Worm (Caenorhabditis elegans) whole organism, L2 larva: ENCODE data around the gene M05D6.8.
A peak's percentile ranks its signal among the peaks of the same experiment; 100 is the strongest.

Source experiments
- C34F6.9 ChIP-seq: fragments of 150-350 bp; optimal IDR thresholded peaks from 2 replicates; lab custom pipeline; 2014; ENCODE audit warnings: missing biosample characterization, missing genetic modification characterization
- F13H6.1 ChIP-seq: sonication (generic microtip); optimal IDR thresholded peaks from 2 replicates; lab custom pipeline; 2016; ENCODE audit warnings: missing genetic modification characterization, missing compliant biosample characterization
- Y55F3AM.14 ChIP-seq: fragments of 200-800 bp; sonication (Bioruptor generic); optimal IDR thresholded peaks from 2 replicates; lab custom pipeline; 2018; ENCODE audit warnings: mild to moderate bottlenecking, missing genetic modification characterization, missing compliant biosample characterization
- ZK546.5 ChIP-seq: sonication (generic microtip); optimal IDR thresholded peaks from 2 replicates; lab custom pipeline; 2017; ENCODE audit warnings: missing biosample characterization, missing genetic modification characterization
- alr-1 ChIP-seq: fragments of 150-350 bp; optimal IDR thresholded peaks from 2 replicates; lab custom pipeline; 2014; ENCODE audit warnings: missing biosample characterization, missing genetic modification characterization
- aly-2 ChIP-seq: fragments of 150-350 bp; optimal IDR thresholded peaks from 2 replicates; lab custom pipeline; 2014; ENCODE audit warnings: missing biosample characterization, missing genetic modification characterization
- blmp-1 ChIP-seq: sonication (generic microtip); optimal IDR thresholded peaks from 2 replicates; lab custom pipeline; 2017; ENCODE audit warnings: missing genetic modification characterization, mild to moderate bottlenecking, missing compliant biosample characterization, antibody characterized with exemption, moderate library complexity; ENCODE audit not compliant: insufficient read depth
- ceh-82 ChIP-seq: fragments of 150-350 bp; optimal IDR thresholded peaks from 2 replicates; lab custom pipeline; 2014; ENCODE audit warnings: missing biosample characterization, missing genetic modification characterization
- crh-2 ChIP-seq: sonication (generic microtip); optimal IDR thresholded peaks from 2 replicates; lab custom pipeline; 2017; ENCODE audit warnings: missing biosample characterization, missing genetic modification characterization
- dmd-4 ChIP-seq: sonication (generic microtip); optimal IDR thresholded peaks from 2 replicates; lab custom pipeline; 2017; ENCODE audit warnings: missing biosample characterization, missing genetic modification characterization
- egl-27 ChIP-seq: sonication (generic microtip); optimal IDR thresholded peaks from 3 replicates; lab custom pipeline; 2017; ENCODE audit warnings: missing biosample characterization, missing genetic modification reagents, missing genetic modification characterization
- elt-3 ChIP-seq: sonication (generic microtip); optimal IDR thresholded peaks from 2 replicates; lab custom pipeline; 2017; ENCODE audit warnings: missing biosample characterization, missing genetic modification characterization
- fos-1 ChIP-seq: fragments of 150-350 bp; optimal IDR thresholded peaks from 2 replicates; lab custom pipeline; 2014; ENCODE audit warnings: missing biosample characterization, missing genetic modification characterization
- gmeb-1 ChIP-seq: fragments of 150-350 bp; optimal IDR thresholded peaks from 2 replicates; lab custom pipeline; 2014; ENCODE audit warnings: missing biosample characterization, missing genetic modification characterization
- lin-11 ChIP-seq: fragments of 150-350 bp; sonication (generic microtip); optimal IDR thresholded peaks from 2 replicates; lab custom pipeline; 2014; ENCODE audit warnings: missing biosample characterization, missing genetic modification characterization, inconsistent platforms, mixed read lengths
- lsy-2 ChIP-seq, 2 experiments: fragments of 150-350 bp in 1 of 2; sonication (generic microtip) in 1 of 2; optimal IDR thresholded peaks; 2 replicates each; lab custom pipeline; 2014 to 2017; ENCODE audit warnings: missing biosample characterization in 2 of 2, missing genetic modification characterization in 2 of 2
- mdl-1 ChIP-seq, 2 experiments: fragments of 150-350 bp in 1 of 2; sonication (generic microtip) in 1 of 2; optimal IDR thresholded peaks; 2 replicates each; lab custom pipeline; 2017; ENCODE audit warnings: missing biosample characterization in 2 of 2, missing genetic modification characterization in 2 of 2
- nhr-10 ChIP-seq: sonication (generic microtip); optimal IDR thresholded peaks from 2 replicates; lab custom pipeline; 2017; ENCODE audit warnings: missing biosample characterization, missing genetic modification characterization
- nhr-11 ChIP-seq: fragments of 150-350 bp; optimal IDR thresholded peaks from 2 replicates; lab custom pipeline; 2014; ENCODE audit warnings: missing biosample characterization, missing genetic modification characterization
- nhr-129 ChIP-seq: fragments of 150-350 bp; optimal IDR thresholded peaks from 2 replicates; lab custom pipeline; 2014; ENCODE audit warnings: missing biosample characterization, missing genetic modification characterization
- nhr-21 ChIP-seq: fragments of 150-350 bp; optimal IDR thresholded peaks from 2 replicates; lab custom pipeline; 2014; ENCODE audit warnings: missing biosample characterization, missing genetic modification characterization
- nhr-23 ChIP-seq: fragments of 150-350 bp; optimal IDR thresholded peaks from 2 replicates; lab custom pipeline; 2014; ENCODE audit warnings: missing biosample characterization, missing genetic modification reagents, missing genetic modification characterization
- nhr-237 ChIP-seq: fragments of 150-350 bp; optimal IDR thresholded peaks from 2 replicates; lab custom pipeline; 2014; ENCODE audit warnings: missing biosample characterization, missing genetic modification characterization
- nhr-25 ChIP-seq: fragments of 150-350 bp; sonication (generic microtip); optimal IDR thresholded peaks from 3 replicates; lab custom pipeline; 2014; ENCODE audit warnings: missing biosample characterization, missing genetic modification characterization
- nhr-6 ChIP-seq: fragments of 150-350 bp; optimal IDR thresholded peaks from 2 replicates; lab custom pipeline; 2014; ENCODE audit warnings: missing biosample characterization, missing genetic modification characterization
- nhr-77 ChIP-seq: fragments of 150-350 bp; optimal IDR thresholded peaks from 2 replicates; lab custom pipeline; 2014; ENCODE audit warnings: missing biosample characterization, missing genetic modification characterization
- peb-1 ChIP-seq: fragments of 150-350 bp; optimal IDR thresholded peaks from 2 replicates; lab custom pipeline; 2014; ENCODE audit warnings: missing biosample characterization, missing genetic modification characterization
- sma-3 ChIP-seq: sonication (generic microtip); optimal IDR thresholded peaks from 2 replicates; lab custom pipeline; 2016; ENCODE audit warnings: missing genetic modification reagents, missing genetic modification characterization, missing compliant biosample characterization
- sma-9 ChIP-seq, 2 experiments: fragments of 150-350 bp in 1 of 2; sonication (generic microtip) in 1 of 2; optimal IDR thresholded peaks; 2 replicates each; lab custom pipeline; 2014 to 2016; ENCODE audit warnings: missing genetic modification characterization in 2 of 2, mild to moderate bottlenecking in 1 of 2, missing biosample characterization in 1 of 2, missing compliant biosample characterization in 1 of 2, missing genetic modification reagents in 1 of 2, moderate library complexity in 1 of 2
- snpc-4 ChIP-seq: fragments of 150-350 bp; optimal IDR thresholded peaks from 2 replicates; lab custom pipeline; 2014; ENCODE audit warnings: missing biosample characterization, missing genetic modification characterization
- unc-39 ChIP-seq: fragments of 150-350 bp; optimal IDR thresholded peaks from 2 replicates; lab custom pipeline; 2014; ENCODE audit warnings: missing biosample characterization, missing genetic modification characterization
- unc-55 ChIP-seq: fragments of 150-350 bp; sonication (generic microtip); optimal IDR thresholded peaks from 3 replicates; lab custom pipeline; 2014; ENCODE audit warnings: missing biosample characterization, missing genetic modification reagents, missing genetic modification characterization
- unc-62 ChIP-seq: fragments of 150-350 bp; optimal IDR thresholded peaks from 2 replicates; lab custom pipeline; 2014; ENCODE audit warnings: missing biosample characterization, missing genetic modification reagents, missing genetic modification characterization
- zag-1 ChIP-seq: fragments of 150-350 bp; optimal IDR thresholded peaks from 2 replicates; lab custom pipeline; 2014; ENCODE audit warnings: missing biosample characterization, missing genetic modification characterization
- ztf-4 ChIP-seq: fragments of 150-350 bp; optimal IDR thresholded peaks from 2 replicates; lab custom pipeline; 2014; ENCODE audit warnings: missing biosample characterization, missing genetic modification characterization

Gene M05D6.8

ce11 chrII:8444007-8444406 is 27.0 kb downstream of the M05D6.8 start, which contains the start of gene evl-20:
Gene evl-20 (plus strand): TSS chrII:8444307.
- TF ChIP-seq nhr-25 (no peak), F13H6.1 (no peak)

- TF ChIP-seq ZK546.5 (no peak), gmeb-1 (tag; lab: Kevin White, UChicago) (no peak), fos-1 (tag; lab: Kevin White, UChicago) (no peak)
These were observed 28.3 kb downstream of the M05D6.8 start, which contains the start of gene eif-3.G for ce11 chrII:8442717-8443223. Gene eif-3.G (plus strand): TSS chrII:8442767.

- TF ChIP-seq lin-11 (tag; lab: Kevin White, UChicago) (no peak), lsy-2 (tag; optimal IDR thresholded peaks at IDR 0.05; lab: Kevin White, UChicago) (peak; percentile 76 to 93), snpc-4 (tag; lab: Kevin White, UChicago) (no peak), unc-39 (no peak), F13H6.1 (peak; percentile 1), unc-55 (GFP tag; lab: Kevin White, UChicago) (peak; percentile 59), nhr-129 (tag; lab: Kevin White, UChicago) (no peak), peb-1 (tag; lab: Kevin White, UChicago) (no peak), elt-3 (no peak), mdl-1 (tag; optimal IDR thresholded peaks at IDR 0.05; lab: Kevin White, UChicago) (no peak), nhr-23 (tag; lab: Kevin White, UChicago) (no peak), fos-1 (tag; lab: Kevin White, UChicago) (peak; percentile 16), C34F6.9 (tag; lab: Kevin White, UChicago) (peak; percentile 43), Y55F3AM.14 (GFP tag; lab: Kevin White, UChicago) (peak; percentile 42), sma-3 (peak; percentile 67), nhr-6 (no peak), unc-62 (GFP tag; lab: Kevin White, UChicago) (no peak), zag-1 (tag; lab: Kevin White, UChicago) (no peak), gmeb-1 (tag; lab: Kevin White, UChicago) (peak; percentile 53), blmp-1 (tag; lab: Kevin White, UChicago) (peak; percentile 17), nhr-25 (peak; percentile 79), aly-2 (tag; lab: Kevin White, UChicago) (no peak), sma-9 (GFP tag; optimal IDR thresholded peaks at IDR 0.05; lab: Kevin White, UChicago) (peak; percentile 60), sma-9 (tag; optimal IDR thresholded peaks at IDR 0.05; lab: Kevin White, UChicago) (no peak), crh-2 (tag; lab: Kevin White, UChicago) (peak; percentile 31), nhr-21 (tag; lab: Kevin White, UChicago) (peak; percentile 65)
- TF ChIP-seq, all 48 proteins: peak for 13
These were observed 28.9 kb downstream of the M05D6.8 start for ce11 chrII:8442176-8442575.

- no peak for TF ChIP-seq gmeb-1 (tag; lab: Kevin White, UChicago)
- TF ChIP-seq nhr-77 (tag; lab: Kevin White, UChicago) = no peak
- TF ChIP-seq lin-11 (tag; lab: Kevin White, UChicago) = no peak
- no peak for TF ChIP-seq snpc-4 (tag; lab: Kevin White, UChicago)
- no peak for TF ChIP-seq aly-2 (tag; lab: Kevin White, UChicago)
- peak; percentile 25 for TF ChIP-seq sma-9 (GFP tag; optimal IDR thresholded peaks at IDR 0.05; lab: Kevin White, UChicago)
- TF ChIP-seq sma-9 (tag; optimal IDR thresholded peaks at IDR 0.05; lab: Kevin White, UChicago) = no peak
- no peak for TF ChIP-seq elt-3
- no peak for TF ChIP-seq nhr-6
- TF ChIP-seq nhr-11 (tag; lab: Kevin White, UChicago) = no peak
- TF ChIP-seq egl-27 = no peak
- no peak for TF ChIP-seq crh-2 (tag; lab: Kevin White, UChicago)
- no peak for TF ChIP-seq nhr-23 (tag; lab: Kevin White, UChicago)
- TF ChIP-seq nhr-237 = no peak
- peak; percentile 1 for TF ChIP-seq ztf-4 (tag; lab: Kevin White, UChicago)
- TF ChIP-seq C34F6.9 (tag; lab: Kevin White, UChicago) = no peak
These were observed 29.5 kb downstream of the M05D6.8 start for ce11 chrII:8441519-8441918.

ce11 chrII:8440792-8441191 is 30.2 kb downstream of the M05D6.8 start:
- no peak for TF ChIP-seq nhr-129 (tag; lab: Kevin White, UChicago)
- no peak for TF ChIP-seq unc-62 (GFP tag; lab: Kevin White, UChicago)
- peak; percentile 90 for TF ChIP-seq sma-9 (GFP tag; optimal IDR thresholded peaks at IDR 0.05; lab: Kevin White, UChicago)
- TF ChIP-seq sma-9 (tag; optimal IDR thresholded peaks at IDR 0.05; lab: Kevin White, UChicago) = no peak
- peak; percentile 66 for TF ChIP-seq nhr-25
- TF ChIP-seq lin-11 (tag; lab: Kevin White, UChicago) = no peak
- no peak for TF ChIP-seq dmd-4 (tag; lab: Kevin White, UChicago)
- no peak for TF ChIP-seq ceh-82 (tag; lab: Kevin White, UChicago)
- TF ChIP-seq elt-3 = no peak
- no peak for TF ChIP-seq Y55F3AM.14 (GFP tag; lab: Kevin White, UChicago)
- peak; percentile 40 for TF ChIP-seq egl-27
- TF ChIP-seq nhr-237 = no peak
- TF ChIP-seq fos-1 (tag; lab: Kevin White, UChicago) = peak; percentile 54
- peak; percentile 86 for TF ChIP-seq nhr-21 (tag; lab: Kevin White, UChicago)
- no peak for TF ChIP-seq nhr-10 (tag; lab: Kevin White, UChicago)
- peak; percentile 5 to 20 for TF ChIP-seq mdl-1 (tag; optimal IDR thresholded peaks at IDR 0.05; lab: Kevin White, UChicago)
- TF ChIP-seq lsy-2 (tag; optimal IDR thresholded peaks at IDR 0.05; lab: Kevin White, UChicago) = peak in 1 of 2 experiments; percentile 37
- TF ChIP-seq sma-3 = peak; percentile 85
- TF ChIP-seq blmp-1 (tag; lab: Kevin White, UChicago) = peak; percentile 50
- no peak for TF ChIP-seq snpc-4 (tag; lab: Kevin White, UChicago)
- TF ChIP-seq F13H6.1 = peak; percentile 54
- no peak for TF ChIP-seq alr-1 (tag; lab: Kevin White, UChicago)
